Worm (Caenorhabditis elegans) whole organism, L4 larva: ENCODE measurements around the gene B0303.16.
A peak's percentile ranks its signal among the peaks of the same experiment; 100 is the strongest.

ENCODE experiments used
- D1046.2 ChIP-seq: fragments of 200-800 bp; sonication (Bioruptor generic); IDR thresholded peaks from 2 replicates; pipeline ENCODE4 v1.3.6; 2022; ENCODE audit warnings: missing genetic modification characterization, missing compliant biosample characterization
- F26F4.8 ChIP-seq: fragments of 200-800 bp; sonication (Bioruptor generic); conservative IDR thresholded peaks from 2 replicates; pipeline ENCODE4 v1.3.6; 2022; ENCODE audit warnings: missing genetic modification characterization, missing compliant biosample characterization
- F49E8.2 ChIP-seq: sonication (generic microtip); optimal IDR thresholded peaks from 2 replicates; lab custom pipeline; 2016; ENCODE audit warnings: missing compliant biosample characterization, mild to moderate bottlenecking, missing genetic modification characterization, borderline replicate concordance
- T20F7.1 ChIP-seq: fragments of 200-800 bp; sonication (Bioruptor generic); optimal IDR thresholded peaks from 2 replicates; lab custom pipeline; 2018; ENCODE audit warnings: mild to moderate bottlenecking, missing genetic modification characterization, missing compliant biosample characterization
- T26A8.4 ChIP-seq: fragments of 200-800 bp; sonication (Bioruptor generic); IDR thresholded peaks from 2 replicates; pipeline ENCODE4 v1.3.6; 2022; ENCODE audit warnings: missing genetic modification characterization, missing compliant biosample characterization
- Y105C5A.15 ChIP-seq: fragments of 200-800 bp; sonication (Bioruptor generic); IDR thresholded peaks from 2 replicates; pipeline ENCODE4 v1.3.6; 2022; ENCODE audit warnings: missing genetic modification characterization, missing compliant biosample characterization
- aly-2 ChIP-seq: sonication (generic microtip); optimal IDR thresholded peaks from 2 replicates; lab custom pipeline; 2018; ENCODE audit warnings: missing biosample characterization, missing genetic modification characterization
- attf-4 ChIP-seq: sonication (generic microtip); optimal IDR thresholded peaks from 3 replicates; lab custom pipeline; 2017; ENCODE audit warnings: missing biosample characterization, missing genetic modification characterization
- ceh-20 ChIP-seq: fragments of 200-800 bp; sonication (Bioruptor generic); IDR thresholded peaks from 2 replicates; pipeline ENCODE4 v1.3.6; 2022; ENCODE audit warnings: missing genetic modification reagents, missing genetic modification characterization, missing compliant biosample characterization
- ceh-28 ChIP-seq: fragments of 150-350 bp; optimal IDR thresholded peaks from 2 replicates; lab custom pipeline; 2014; ENCODE audit warnings: missing biosample characterization, missing genetic modification reagents, missing genetic modification characterization
- daf-16 ChIP-seq, 3 experiments: sonication (generic microtip); optimal IDR thresholded peaks; 2 replicates each; lab custom pipeline; 2016 to 2017; ENCODE audit warnings: missing genetic modification characterization in 3 of 3, missing genetic modification reagents in 3 of 3, mild to moderate bottlenecking in 2 of 3, missing compliant biosample characterization in 2 of 3, missing biosample characterization in 1 of 3, moderate library complexity in 1 of 3
- daf-19 ChIP-seq: fragments of 200-800 bp; sonication (Bioruptor generic); conservative IDR thresholded peaks from 2 replicates; pipeline ENCODE4 v1.3.6; 2022; ENCODE audit warnings: missing genetic modification characterization, missing compliant biosample characterization
- daf-8 ChIP-seq: fragments of 200-800 bp; sonication (Bioruptor generic); IDR thresholded peaks from 2 replicates; pipeline ENCODE4 v1.3.6; 2022; ENCODE audit warnings: missing genetic modification characterization, missing compliant biosample characterization
- dmd-6 ChIP-seq: fragments of 200-800 bp; sonication (Bioruptor generic); IDR thresholded peaks from 2 replicates; pipeline ENCODE4 v1.3.6; 2022; ENCODE audit warnings: missing genetic modification reagents, missing genetic modification characterization, missing compliant biosample characterization
- dmd-9 ChIP-seq: fragments of 200-800 bp; sonication (Bioruptor generic); IDR thresholded peaks from 2 replicates; pipeline ENCODE4 v1.3.6; 2022; ENCODE audit warnings: missing genetic modification reagents, missing genetic modification characterization, missing compliant biosample characterization
- duxl-1 ChIP-seq: sonication (generic microtip); optimal IDR thresholded peaks from 2 replicates; lab custom pipeline; 2016; ENCODE audit warnings: mild to moderate bottlenecking, missing genetic modification characterization, moderate library complexity, missing compliant biosample characterization; ENCODE audit not compliant: poor library complexity
- egl-43 ChIP-seq: fragments of 200-800 bp; sonication (Bioruptor generic); IDR thresholded peaks from 2 replicates; pipeline ENCODE4 v1.3.6; 2022; ENCODE audit warnings: missing genetic modification reagents, missing genetic modification characterization, missing compliant biosample characterization
- gei-8 ChIP-seq: fragments of 200-800 bp; sonication (Bioruptor generic); optimal IDR thresholded peaks from 2 replicates; lab custom pipeline; 2018; ENCODE audit warnings: mild to moderate bottlenecking, missing genetic modification characterization, missing compliant biosample characterization
- hif-1 ChIP-seq, 2 experiments: sonication (generic microtip); optimal IDR thresholded peaks; 2 replicates each; lab custom pipeline; 2016 to 2017; ENCODE audit warnings: missing compliant biosample characterization in 2 of 2, missing genetic modification characterization in 2 of 2, missing genetic modification reagents in 2 of 2, missing genotype in 2 of 2, mild to moderate bottlenecking in 1 of 2
- hlh-11 ChIP-seq: fragments of 200-800 bp; sonication (Bioruptor generic); optimal IDR thresholded peaks from 2 replicates; lab custom pipeline; 2018; ENCODE audit warnings: mild to moderate bottlenecking, missing genetic modification characterization, missing compliant biosample characterization
- hlh-30 ChIP-seq: sonication (generic microtip); optimal IDR thresholded peaks from 2 replicates; lab custom pipeline; 2017; ENCODE audit warnings: antibody characterized with exemption, mild to moderate bottlenecking, missing genetic modification characterization, missing compliant biosample characterization; ENCODE audit not compliant: insufficient read depth
- jun-1 ChIP-seq: fragments of 150-350 bp; optimal IDR thresholded peaks from 2 replicates; lab custom pipeline; 2014; ENCODE audit warnings: missing biosample characterization, missing genetic modification reagents, missing genetic modification characterization
- lin-29 ChIP-seq: fragments of 200-800 bp; sonication (Bioruptor generic); IDR thresholded peaks from 2 replicates; pipeline ENCODE4 v1.3.6; 2022; ENCODE audit warnings: missing genetic modification reagents, missing genetic modification characterization, missing compliant biosample characterization
- lin-38 ChIP-seq: fragments of 200-800 bp; sonication (Bioruptor generic); IDR thresholded peaks from 2 replicates; pipeline ENCODE4 v1.3.6; 2022; ENCODE audit warnings: missing genetic modification reagents, missing genetic modification characterization, missing compliant biosample characterization
- lin-39 ChIP-seq: fragments of 150-350 bp; optimal IDR thresholded peaks from 2 replicates; lab custom pipeline; 2014; ENCODE audit warnings: missing biosample characterization, missing genetic modification reagents, missing genetic modification characterization
- lsy-2 ChIP-seq, 2 experiments: fragments of 150-350 bp in 1 of 2; sonication (generic microtip) in 1 of 2; optimal IDR thresholded peaks; 2 replicates each; lab custom pipeline; 2014 to 2017; ENCODE audit warnings: missing biosample characterization in 2 of 2, missing genetic modification characterization in 2 of 2
- nhr-237 ChIP-seq: sonication (generic microtip); optimal IDR thresholded peaks from 2 replicates; lab custom pipeline; 2017; ENCODE audit warnings: missing biosample characterization, missing genetic modification characterization
- nhr-42 ChIP-seq: fragments of 200-800 bp; sonication (Bioruptor generic); IDR thresholded peaks from 2 replicates; pipeline ENCODE4 v1.3.6; 2022; ENCODE audit warnings: missing genetic modification characterization, missing compliant biosample characterization
- nhr-77 ChIP-seq: fragments of 150-350 bp; optimal IDR thresholded peaks from 2 replicates; lab custom pipeline; 2014; ENCODE audit warnings: missing biosample characterization, missing genetic modification characterization
- pha-4 ChIP-seq, 2 experiments: fragments of 150-350 bp in 1 of 2; fragments of 200-800 bp in 1 of 2; sonication (Bioruptor generic) in 1 of 2; IDR thresholded peaks in 1 of 2; optimal IDR thresholded peaks in 1 of 2; 2 replicates each; pipeline versions ENCODE4 v1.3.6 to Lab custom; 2014 to 2022; ENCODE audit warnings: missing genetic modification characterization in 2 of 2, missing genetic modification reagents in 2 of 2, missing biosample characterization in 1 of 2, missing compliant biosample characterization in 1 of 2
- set-16 ChIP-seq: fragments of 200-800 bp; sonication (Bioruptor generic); IDR thresholded peaks from 2 replicates; pipeline ENCODE4 v1.3.6; 2022; ENCODE audit warnings: missing genetic modification reagents, missing genetic modification characterization, missing compliant biosample characterization
- snpc-1.2 ChIP-seq: fragments of 200-800 bp; sonication (Bioruptor generic); IDR thresholded peaks from 2 replicates; pipeline ENCODE4 v1.3.6; 2022; ENCODE audit warnings: missing genetic modification reagents, missing genetic modification characterization, missing compliant biosample characterization
- tag-97 ChIP-seq: fragments of 200-800 bp; sonication (Bioruptor generic); IDR thresholded peaks from 2 replicates; pipeline ENCODE4 v1.3.6; 2022; ENCODE audit warnings: missing genetic modification characterization, missing compliant biosample characterization
- unc-39 ChIP-seq: sonication (generic microtip); optimal IDR thresholded peaks from 2 replicates; lab custom pipeline; 2017; ENCODE audit warnings: missing biosample characterization, missing genetic modification characterization
- vab-7 ChIP-seq: fragments of 200-800 bp; sonication (Bioruptor generic); IDR thresholded peaks from 2 replicates; pipeline ENCODE4 v1.3.6; 2022; ENCODE audit warnings: missing genetic modification reagents, missing genetic modification characterization, missing compliant biosample characterization
- zip-11 ChIP-seq: fragments of 200-800 bp; sonication (Bioruptor generic); IDR thresholded peaks from 2 replicates; pipeline ENCODE4 v1.3.6; 2022; ENCODE audit warnings: missing genetic modification characterization, missing compliant biosample characterization
- zip-2 ChIP-seq: fragments of 150-350 bp; optimal IDR thresholded peaks from 2 replicates; lab custom pipeline; 2014; ENCODE audit warnings: missing biosample characterization, missing genetic modification characterization
- ztf-11 ChIP-seq: fragments of 150-350 bp; optimal IDR thresholded peaks from 2 replicates; lab custom pipeline; 2014; ENCODE audit warnings: missing biosample characterization, missing genetic modification characterization

The B0303.16 gene

ce11 chrIII:8664897-8665388, 39.9 kb upstream of the B0303.16 start, which contains the start of gene F22B7.1:
F22B7.1 (plus strand) TSS chrIII:8665338.
- TF ChIP-seq lsy-2 (tag; optimal IDR thresholded peaks at IDR 0.05; lab: Kevin White, UChicago) (peak in 1 of 2 experiments; percentile 11), ceh-20 (GFP tag; lab: Robert Waterston, UW) (no peak), hlh-30 (tag; lab: Kevin White, UChicago) (peak; percentile 44), unc-39 (tag; lab: Kevin White, UChicago) (no peak), daf-19 (GFP tag; lab: Robert Waterston, UW) (no peak)

DNA sequence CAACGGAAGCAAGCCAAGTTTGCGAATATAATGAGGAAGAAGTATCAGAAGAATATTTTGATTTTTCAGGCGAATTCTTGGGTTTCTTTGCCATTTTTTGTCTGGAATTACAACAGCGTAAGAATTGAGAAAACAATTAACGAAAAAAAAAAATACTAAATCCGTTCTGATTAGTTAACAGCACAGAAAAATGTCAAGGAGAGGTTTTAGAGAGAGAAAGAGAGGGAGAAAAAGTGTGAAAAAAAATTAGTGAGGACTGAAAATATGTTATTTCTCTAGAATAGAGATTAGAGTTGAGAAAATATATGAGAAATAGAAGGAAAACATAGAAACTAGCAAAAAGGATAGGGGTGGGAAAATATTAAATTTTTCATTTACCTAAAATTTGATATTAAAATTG, 37.5 kb upstream of the B0303.16 start, which contains the start of gene dpy-19:
Gene dpy-19 (minus strand): TSS at position 101 of the 400 bp plus-strand sequence.
- TF ChIP-seq Y105C5A.15 (GFP tag; lab: Robert Waterston, UW) (no peak), attf-4 (tag; lab: Kevin White, UChicago) (no peak), aly-2 (tag; lab: Kevin White, UChicago) (no peak), D1046.2 (GFP tag; lab: Robert Waterston, UW) (no peak), set-16 (GFP tag; lab: Robert Waterston, UW) (no peak), hif-1 (tag; optimal IDR thresholded peaks at IDR 0.05; lab: Kevin White, UChicago) (no peak)

DNA sequence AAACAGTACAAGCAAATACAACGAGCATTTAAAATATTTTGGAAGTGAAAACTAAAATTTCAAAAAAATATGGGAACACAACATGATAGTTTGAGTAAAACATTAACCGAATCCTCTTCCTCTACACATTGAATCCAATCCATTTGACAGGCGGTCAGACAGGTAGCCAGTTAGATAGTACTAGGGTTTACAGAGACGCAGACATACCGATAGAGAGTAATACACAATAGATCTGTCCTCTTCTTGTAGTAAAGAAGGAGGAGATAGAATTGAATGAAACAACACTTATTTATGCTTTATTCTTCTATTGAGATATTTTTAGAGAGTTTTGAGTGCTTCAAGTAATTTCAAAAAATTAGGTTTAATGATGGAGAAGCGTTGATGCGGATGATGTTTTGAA, 36.1 kb upstream of the B0303.16 start:
- TF ChIP-seq nhr-77 (tag; lab: Kevin White, UChicago) = no peak
- no peak for TF ChIP-seq nhr-42
- TF ChIP-seq daf-19 (GFP tag; lab: Robert Waterston, UW) = no peak
- no peak for TF ChIP-seq gei-8 (GFP tag; lab: Kevin White, UChicago)
- TF ChIP-seq hif-1 (tag; optimal IDR thresholded peaks at IDR 0.05; lab: Kevin White, UChicago) = no peak
- no peak for TF ChIP-seq dmd-9 (GFP tag; lab: Robert Waterston, UW)
- TF ChIP-seq duxl-1 (tag; lab: Kevin White, UChicago) = no peak
- no peak for TF ChIP-seq vab-7 (GFP tag; lab: Robert Waterston, UW)
- TF ChIP-seq jun-1 (tag; lab: Kevin White, UChicago) = no peak
- TF ChIP-seq zip-2 (tag; lab: Kevin White, UChicago) = no peak
- TF ChIP-seq lin-38 (GFP tag; lab: Robert Waterston, UW) = no peak
- TF ChIP-seq daf-16 (GFP tag; optimal IDR thresholded peaks at IDR 0.05; lab: Kevin White, UChicago) = no peak
- no peak for TF ChIP-seq daf-16 (tag; optimal IDR thresholded peaks at IDR 0.05; lab: Kevin White, UChicago)
- no peak for TF ChIP-seq egl-43 (GFP tag; lab: Robert Waterston, UW)
- TF ChIP-seq daf-8 (GFP tag; lab: Robert Waterston, UW) = no peak
- no peak for TF ChIP-seq pha-4 (GFP tag; IDR thresholded peaks at IDR 0.05; lab: Robert Waterston, UW)
- no peak for TF ChIP-seq pha-4 (tag; optimal IDR thresholded peaks at IDR 0.05; lab: Kevin White, UChicago)
- TF ChIP-seq ztf-11 (tag; lab: Kevin White, UChicago) = no peak

ce11 chrIII:8674980-8675485, 29.8 kb upstream of the B0303.16 start, which contains the start of gene pgl-2:
pgl-2 (minus strand) TSS chrIII:8675435.
- TF ChIP-seq lin-39 (tag; lab: Kevin White, UChicago) = no peak
- no peak for TF ChIP-seq duxl-1 (tag; lab: Kevin White, UChicago)
- TF ChIP-seq lsy-2 (tag; optimal IDR thresholded peaks at IDR 0.05; lab: Kevin White, UChicago) = peak in 1 of 2 experiments; percentile 55
- TF ChIP-seq Y105C5A.15 (GFP tag; lab: Robert Waterston, UW) = no peak
- TF ChIP-seq T26A8.4 (GFP tag; lab: Robert Waterston, UW) = 0 out of 2 replicates have a peak, but pooled peaks have one; percentile 33
- no peak for TF ChIP-seq tag-97 (GFP tag; lab: Robert Waterston, UW)

ce11 chrIII:8678371-8678770, 26.5 kb upstream of the B0303.16 start:
- TF ChIP-seq nhr-42 (peak; percentile 87), lin-29 (GFP tag; lab: Robert Waterston, UW) (peak; percentile 65; the same call in 1 of the 2 replicates), snpc-1.2 (peak; percentile 80), hlh-30 (tag; lab: Kevin White, UChicago) (peak; percentile 72), zip-11 (GFP tag; lab: Robert Waterston, UW) (0 out of 2 replicates have a peak, but pooled peaks have one; percentile 36), zip-2 (tag; lab: Kevin White, UChicago) (peak; percentile 63), nhr-237 (tag; lab: Kevin White, UChicago) (no peak), egl-43 (GFP tag; lab: Robert Waterston, UW) (peak; percentile 97), aly-2 (tag; lab: Kevin White, UChicago) (peak; percentile 61), dmd-6 (GFP tag; lab: Robert Waterston, UW) (peak; percentile 47), T20F7.1 (GFP tag; lab: Kevin White, UChicago) (peak; percentile 73), hlh-11 (tag; lab: Kevin White, UChicago) (peak; percentile 46), lin-39 (tag; lab: Kevin White, UChicago) (no peak), F49E8.2 (tag; lab: Kevin White, UChicago) (peak; percentile 44), Y105C5A.15 (GFP tag; lab: Robert Waterston, UW) (peak; percentile 93), daf-8 (GFP tag; lab: Robert Waterston, UW) (no peak), ceh-28 (tag; lab: Kevin White, UChicago) (no peak), F26F4.8 (GFP tag; lab: Robert Waterston, UW) (peak; percentile 94), lin-38 (GFP tag; lab: Robert Waterston, UW) (peak; percentile 84), vab-7 (GFP tag; lab: Robert Waterston, UW) (peak; percentile 90)
